Fruit fly (Drosophila melanogaster) whole organism, adult: Measurements from ENCODE around the gene pb.

Experiments
- CG12768 ChIP-seq: fragments of 200-800 bp; sonication (Bioruptor generic); optimal IDR thresholded peaks from 2 replicates; lab custom pipeline; 2017; ENCODE audit warnings: missing biosample characterization, missing genetic modification characterization, mild to moderate bottlenecking, moderate library complexity, missing genetic modification reagents
- CG14711 ChIP-seq: fragments of 200-800 bp; sonication (Bioruptor generic); optimal IDR thresholded peaks from 2 replicates; lab custom pipeline; 2018; ENCODE audit warnings: missing biosample characterization, mild to moderate bottlenecking, missing genetic modification characterization, moderate library complexity
- CG7045 ChIP-seq: fragments of 200-800 bp; sonication (Bioruptor generic); optimal IDR thresholded peaks from 2 replicates; lab custom pipeline; 2017; ENCODE audit warnings: missing biosample characterization, mild to moderate bottlenecking, missing genetic modification characterization
- Clk ChIP-seq: fragments of 200-800 bp; sonication (Bioruptor generic); optimal IDR thresholded peaks from 2 replicates; lab custom pipeline; 2017; ENCODE audit warnings: missing biosample characterization, missing genetic modification characterization
- Crg-1 ChIP-seq: fragments of 200-800 bp; sonication (Bioruptor generic); optimal IDR thresholded peaks from 2 replicates; lab custom pipeline; 2016; ENCODE audit warnings: missing biosample characterization, missing genetic modification characterization
- cnc ChIP-seq, 2 experiments: fragments of >200 bp; optimal IDR thresholded peaks; 2 replicates each; lab custom pipeline; 2017
- ovo ChIP-seq: fragments of 200-800 bp; sonication (Bioruptor generic); optimal IDR thresholded peaks from 2 replicates; lab custom pipeline; 2016; ENCODE audit warnings: missing biosample characterization, missing genetic modification characterization

DNA sequence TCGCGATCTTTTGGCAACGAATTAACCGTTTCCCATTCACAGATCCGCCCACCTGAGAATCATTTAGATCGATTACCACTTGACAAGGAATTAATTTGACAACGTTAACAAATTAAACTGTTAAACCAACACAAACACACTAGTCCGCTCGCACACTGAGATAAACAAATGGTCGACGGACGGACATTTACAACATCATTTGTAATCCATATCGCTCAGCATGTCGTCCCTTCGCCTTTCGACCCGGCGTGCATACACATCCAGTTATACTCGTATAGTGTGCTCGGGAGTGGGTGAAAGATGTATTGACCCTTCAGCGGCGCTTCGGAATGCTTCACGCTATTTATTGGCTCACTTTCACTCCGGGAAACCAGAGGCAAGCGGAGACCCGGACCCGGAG is 6.1 kb downstream of the pb start:
- TF ChIP-seq CG12768 (no peak), Crg-1 (no peak), CG14711 (tag; lab: Kevin White, UChicago) (no peak), CG7045 (GFP tag; lab: Kevin White, UChicago) (no peak), cnc (optimal IDR thresholded peaks at IDR 0.05; lab: Kevin White, UChicago) (no peak), ovo (GFP tag; lab: Kevin White, UChicago) (no peak), Clk (no peak)
